Fruit fly (Drosophila melanogaster): ENCODE results near the gene ATPsynCF6.
A peak's percentile ranks its signal among the peaks of the same experiment; 100 is the strongest.

The ATPsynCF6 gene

DNA sequence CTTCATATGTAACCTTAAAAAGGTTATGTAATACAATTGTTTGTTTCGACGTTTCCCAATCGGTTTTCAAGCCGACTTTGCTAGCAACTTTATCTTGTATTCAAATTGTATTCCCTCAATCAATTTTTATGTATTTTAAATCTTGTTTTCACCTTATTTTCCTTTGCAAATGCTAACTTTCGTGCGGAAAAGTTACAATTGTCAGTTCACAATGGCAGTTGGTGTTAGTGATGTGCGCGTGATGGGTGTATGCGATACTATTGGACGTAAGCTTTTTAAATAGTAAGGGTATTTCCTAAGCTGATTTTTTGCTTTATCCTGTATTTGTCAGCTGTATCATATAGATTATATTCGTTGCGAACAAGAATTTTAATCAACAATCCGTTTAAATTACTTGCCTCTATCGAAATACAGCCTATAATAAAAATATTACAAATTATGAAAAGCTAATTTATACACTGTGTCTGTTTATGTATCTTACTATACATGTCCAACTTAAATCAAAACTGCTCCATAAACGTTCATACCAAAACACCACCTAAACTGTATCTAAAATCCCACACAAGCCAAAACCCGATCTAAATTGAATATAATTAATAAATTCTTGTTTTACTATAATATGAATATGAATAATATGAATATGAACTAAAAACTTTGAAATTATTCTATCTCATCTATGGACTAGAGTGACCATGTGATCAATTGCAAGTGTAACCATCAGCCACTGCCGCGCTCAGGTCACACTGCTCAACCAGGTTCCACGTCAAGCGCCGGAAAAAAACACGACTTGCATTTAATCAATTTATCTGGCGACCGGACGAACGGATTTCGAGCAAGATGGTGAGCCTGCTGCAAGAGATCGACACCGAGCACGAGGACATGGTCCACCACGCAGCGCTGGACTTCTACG is at the start of gene ATPsynCF6, which contains the start of gene Sec13 (continued):
- TF ChIP-seq luna (GFP tag; optimal IDR thresholded peaks at IDR 0.05), result no peak
- TF ChIP-seq CG31365 (tag; optimal IDR thresholded peaks at IDR 0.05), result no peak
- TF ChIP-seq Sox102F (GFP tag; optimal IDR thresholded peaks at IDR 0.05), result peak; percentile 29
- no peak for TF ChIP-seq CG7987 (GFP tag; optimal IDR thresholded peaks at IDR 0.05)
- no peak for TF ChIP-seq chif (GFP tag; optimal IDR thresholded peaks at IDR 0.05)
- TF ChIP-seq dmrt11E (tag; optimal IDR thresholded peaks at IDR 0.05), result peak; percentile 7
- no peak for TF ChIP-seq ro (GFP tag; IDR thresholded peaks at IDR 0.05)
- no peak for TF ChIP-seq CG15073 (GFP tag; optimal IDR thresholded peaks at IDR 0.05)
- TF ChIP-seq zen2 (GFP tag; IDR thresholded peaks at IDR 0.05; ENCODE audit: partially characterized antibody), result peak; percentile 78
- no peak for TF ChIP-seq CG12071 (GFP tag; optimal IDR thresholded peaks at IDR 0.05)
- peak; percentile 44 for TF ChIP-seq CG17385 (GFP tag; optimal IDR thresholded peaks at IDR 0.05)
- TF ChIP-seq Vsx1 (GFP tag; optimal IDR thresholded peaks at IDR 0.05), result no peak
- no peak for TF ChIP-seq eve (GFP tag; optimal IDR thresholded peaks at IDR 0.05)
- TF ChIP-seq Aef1 (GFP tag; IDR thresholded peaks at IDR 0.05), result peak; percentile 47; the same call in 2 of the 3 replicates
- TF ChIP-seq rib (GFP tag; IDR thresholded peaks at IDR 0.05), result peak; percentile 29; the same call in 1 of the 2 replicates
- TF ChIP-seq chinmo (GFP tag; IDR thresholded peaks at IDR 0.05; ENCODE audit: partially characterized antibody), result peak; percentile 82; the same call in 2 of the 4 replicates
- peak; percentile 51; the same call in 1 of the 3 replicates for TF ChIP-seq CG3726 (GFP tag; IDR thresholded peaks at IDR 0.05)
- peak; percentile 47 for TF ChIP-seq seq (GFP tag; IDR thresholded peaks at IDR 0.05)
- peak; percentile 91 for TF ChIP-seq sna (GFP tag; IDR thresholded peaks at IDR 0.05; ENCODE audit: partially characterized antibody)
- TF ChIP-seq unpg (GFP tag; optimal IDR thresholded peaks at IDR 0.05), result peak; percentile 46
- TF ChIP-seq fru (optimal IDR thresholded peaks at IDR 0.05), result no peak
- no peak for TF ChIP-seq crc (GFP tag; optimal IDR thresholded peaks at IDR 0.05)
- TF ChIP-seq CG43689 (GFP tag; IDR thresholded peaks at IDR 0.05), result 0 out of 2 replicates have a peak, but pooled peaks have one; percentile 15
- peak; percentile 13 for TF ChIP-seq disco-r (GFP tag; optimal IDR thresholded peaks at IDR 0.05)
- peak; percentile 47; the same call in 1 of the 2 replicates for TF ChIP-seq chm (GFP tag; IDR thresholded peaks at IDR 0.05)
- peak; percentile 46 for TF ChIP-seq Fer2 (tag; optimal IDR thresholded peaks at IDR 0.05)
- no peak for TF ChIP-seq CG2116 (GFP tag; optimal IDR thresholded peaks at IDR 0.05)
- TF ChIP-seq Deaf1 (tag; optimal IDR thresholded peaks at IDR 0.05), result peak; percentile 3
- TF ChIP-seq CG12155 (GFP tag; optimal IDR thresholded peaks at IDR 0.05), result peak; percentile 20
- no peak for TF ChIP-seq CG10959 (GFP tag; IDR thresholded peaks at IDR 0.05)
- peak; percentile 53 for TF ChIP-seq CG15514 (GFP tag; optimal IDR thresholded peaks at IDR 0.05)
- no peak for TF ChIP-seq nom (GFP tag; optimal IDR thresholded peaks at IDR 0.05)
- no peak for TF ChIP-seq emc (GFP tag; optimal IDR thresholded peaks at IDR 0.05)
- TF ChIP-seq yki (optimal IDR thresholded peaks at IDR 0.05), result no peak
- TF ChIP-seq tap (tag; optimal IDR thresholded peaks at IDR 0.05), result peak; percentile 58
- peak; percentile 32; the same call in 1 of the 2 replicates for TF ChIP-seq Dref (GFP tag; IDR thresholded peaks at IDR 0.05)
- no peak for TF ChIP-seq HLHmδ (GFP tag; optimal IDR thresholded peaks at IDR 0.05)
- TF ChIP-seq Sin3A (optimal IDR thresholded peaks at IDR 0.05), result peak; percentile 16
- no peak for TF ChIP-seq tio (GFP tag; optimal IDR thresholded peaks at IDR 0.05)
- peak; percentile 82 for TF ChIP-seq YL-1 (GFP tag; optimal IDR thresholded peaks at IDR 0.05)
- no peak; the same call in 1 of the 2 replicates for TF ChIP-seq ranshi (GFP tag; IDR thresholded peaks at IDR 0.05)
- no peak for TF ChIP-seq Hr78 (GFP tag; optimal IDR thresholded peaks at IDR 0.05)
- TF ChIP-seq salm (tag; optimal IDR thresholded peaks at IDR 0.05), result no peak
- TF ChIP-seq CG18764 (GFP tag; optimal IDR thresholded peaks at IDR 0.05), result peak; percentile 43
- TF ChIP-seq Ada2b (GFP tag; IDR thresholded peaks at IDR 0.05), result peak; percentile 66
- TF ChIP-seq Myb (GFP tag; optimal IDR thresholded peaks at IDR 0.05), result peak; percentile 13
- TF ChIP-seq NC2β (GFP tag; optimal IDR thresholded peaks at IDR 0.05), result no peak
- peak; percentile 62 for TF ChIP-seq CG3281 (GFP tag; optimal IDR thresholded peaks at IDR 0.05)
- no peak for TF ChIP-seq CG4282 (GFP tag; optimal IDR thresholded peaks at IDR 0.05)

All from whole organism, embryonic.